Worm (Caenorhabditis elegans) whole organism, L2 larva: Measurements from ENCODE around the gene nsun-1.

ENCODE experiments used
- ZK546.5 ChIP-seq: sonication (generic microtip); optimal IDR thresholded peaks from 2 replicates; lab custom pipeline; 2017; ENCODE audit warnings: missing biosample characterization, missing genetic modification characterization
- alr-1 ChIP-seq: fragments of 150-350 bp; optimal IDR thresholded peaks from 2 replicates; lab custom pipeline; 2014; ENCODE audit warnings: missing biosample characterization, missing genetic modification characterization
- ama-1 ChIP-seq: fragments of 150-350 bp; optimal IDR thresholded peaks from 2 replicates; lab custom pipeline; 2018; ENCODE audit warnings: inconsistent platforms
- ceh-82 ChIP-seq: fragments of 150-350 bp; optimal IDR thresholded peaks from 2 replicates; lab custom pipeline; 2014; ENCODE audit warnings: missing biosample characterization, missing genetic modification characterization
- crh-2 ChIP-seq: sonication (generic microtip); optimal IDR thresholded peaks from 2 replicates; lab custom pipeline; 2017; ENCODE audit warnings: missing biosample characterization, missing genetic modification characterization
- gmeb-1 ChIP-seq: fragments of 150-350 bp; optimal IDR thresholded peaks from 2 replicates; lab custom pipeline; 2014; ENCODE audit warnings: missing biosample characterization, missing genetic modification characterization
- lin-11 ChIP-seq: fragments of 150-350 bp; sonication (generic microtip); optimal IDR thresholded peaks from 2 replicates; lab custom pipeline; 2014; ENCODE audit warnings: missing biosample characterization, missing genetic modification characterization, inconsistent platforms, mixed read lengths
- lin-39 ChIP-seq: fragments of 150-350 bp; optimal IDR thresholded peaks from 2 replicates; lab custom pipeline; 2014; ENCODE audit warnings: missing biosample characterization, missing genetic modification reagents, missing genetic modification characterization
- lsy-2 ChIP-seq, 2 experiments: fragments of 150-350 bp in 1 of 2; sonication (generic microtip) in 1 of 2; optimal IDR thresholded peaks; 2 replicates each; lab custom pipeline; 2014 to 2017; ENCODE audit warnings: missing biosample characterization in 2 of 2, missing genetic modification characterization in 2 of 2
- mbf-1 ChIP-seq: sonication (generic microtip); optimal IDR thresholded peaks from 2 replicates; lab custom pipeline; 2017; ENCODE audit warnings: missing biosample characterization, missing genetic modification characterization
- nhr-11 ChIP-seq: fragments of 150-350 bp; optimal IDR thresholded peaks from 2 replicates; lab custom pipeline; 2014; ENCODE audit warnings: missing biosample characterization, missing genetic modification characterization
- nhr-129 ChIP-seq: fragments of 150-350 bp; optimal IDR thresholded peaks from 2 replicates; lab custom pipeline; 2014; ENCODE audit warnings: missing biosample characterization, missing genetic modification characterization
- nhr-23 ChIP-seq: fragments of 150-350 bp; optimal IDR thresholded peaks from 2 replicates; lab custom pipeline; 2014; ENCODE audit warnings: missing biosample characterization, missing genetic modification reagents, missing genetic modification characterization
- nhr-237 ChIP-seq: fragments of 150-350 bp; optimal IDR thresholded peaks from 2 replicates; lab custom pipeline; 2014; ENCODE audit warnings: missing biosample characterization, missing genetic modification characterization
- nhr-6 ChIP-seq: fragments of 150-350 bp; optimal IDR thresholded peaks from 2 replicates; lab custom pipeline; 2014; ENCODE audit warnings: missing biosample characterization, missing genetic modification characterization
- nhr-77 ChIP-seq: fragments of 150-350 bp; optimal IDR thresholded peaks from 2 replicates; lab custom pipeline; 2014; ENCODE audit warnings: missing biosample characterization, missing genetic modification characterization
- unc-62 ChIP-seq: fragments of 150-350 bp; optimal IDR thresholded peaks from 2 replicates; lab custom pipeline; 2014; ENCODE audit warnings: missing biosample characterization, missing genetic modification reagents, missing genetic modification characterization

Gene nsun-1

DNA sequence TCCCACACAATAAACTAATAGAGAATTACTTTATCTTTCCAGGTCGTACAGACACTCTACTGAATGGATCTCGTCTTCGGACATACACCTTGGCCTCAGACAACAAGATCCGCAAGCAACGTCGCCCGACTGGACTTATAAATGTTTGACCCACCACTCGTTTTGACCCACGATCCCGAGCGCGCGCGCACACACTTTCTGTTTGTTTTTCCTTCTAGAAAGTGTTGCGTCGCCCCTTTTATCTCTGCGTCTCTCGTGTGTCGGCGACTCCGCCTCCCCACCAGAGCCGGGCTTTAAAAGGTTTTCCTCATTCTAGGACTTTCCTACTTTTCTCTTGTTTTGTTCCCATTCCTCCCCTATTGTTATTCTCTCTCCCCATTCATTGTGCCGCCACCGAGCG lies 38.5 kb downstream of the nsun-1 start:
- TF ChIP-seq unc-62 (no peak), gmeb-1 (tag; lab: Kevin White, UChicago) (no peak), ama-1 (no peak), lin-39 (tag; lab: Kevin White, UChicago) (no peak), nhr-129 (no peak), lsy-2 (tag; optimal IDR thresholded peaks at IDR 0.05; lab: Kevin White, UChicago) (no peak), nhr-11 (tag; lab: Kevin White, UChicago) (no peak), alr-1 (tag; lab: Kevin White, UChicago) (no peak), lin-11 (tag; lab: Kevin White, UChicago) (no peak), ZK546.5 (tag; lab: Kevin White, UChicago) (no peak), nhr-77 (tag; lab: Kevin White, UChicago) (no peak), mbf-1 (tag; lab: Kevin White, UChicago) (no peak), nhr-23 (tag; lab: Kevin White, UChicago) (no peak), nhr-237 (tag; lab: Kevin White, UChicago) (no peak), ceh-82 (no peak), nhr-6 (no peak)
- TF ChIP-seq, all 48 proteins: peak for 0

DNA sequence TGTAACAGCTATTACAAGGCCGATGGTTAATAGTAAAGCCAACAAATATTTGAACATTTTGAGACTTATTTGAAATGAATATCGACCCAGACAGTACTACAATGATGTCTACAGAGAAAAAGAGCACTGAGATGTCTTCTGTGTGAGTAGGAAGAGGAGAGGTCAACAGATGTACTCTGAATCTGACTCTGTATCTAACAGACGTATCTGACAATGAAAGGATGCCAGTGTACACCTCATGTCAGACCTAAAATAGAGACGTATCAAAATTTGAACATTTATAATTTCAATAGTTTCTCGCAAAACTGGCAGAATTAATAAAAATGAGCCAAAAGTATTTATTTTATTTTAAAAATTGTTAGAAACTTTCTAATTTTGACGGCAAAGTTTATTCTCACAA lies 52.7 kb downstream of the nsun-1 start, which contains the start of gene C24H12.8:
Gene C24H12.8 (minus strand): TSS at position 101 of the 400 bp plus-strand sequence.
- no peak for TF ChIP-seq crh-2 (tag; lab: Kevin White, UChicago)
